Worm (Caenorhabditis elegans) whole organism, L3 larva: ENCODE measurements around the gene tmed-13.

Experiments
- ceh-82 ChIP-seq: fragments of 150-350 bp; optimal IDR thresholded peaks from 2 replicates; lab custom pipeline; 2014; ENCODE audit warnings: missing biosample characterization, missing genetic modification characterization
- egl-27 ChIP-seq: sonication (generic microtip); optimal IDR thresholded peaks from 4 replicates; lab custom pipeline; 2017; ENCODE audit warnings: missing biosample characterization, missing genetic modification reagents, missing genetic modification characterization
- egl-5 ChIP-seq: fragments of 150-350 bp; optimal IDR thresholded peaks from 2 replicates; lab custom pipeline; 2017; ENCODE audit warnings: missing biosample characterization, missing genetic modification reagents, missing genetic modification characterization, inconsistent platforms
- elt-1 ChIP-seq: fragments of 150-350 bp; optimal IDR thresholded peaks from 2 replicates; lab custom pipeline; 2014; ENCODE audit warnings: missing biosample characterization, missing genetic modification characterization
- mdl-1 ChIP-seq: fragments of 150-350 bp; optimal IDR thresholded peaks from 2 replicates; lab custom pipeline; 2014; ENCODE audit warnings: missing biosample characterization, missing genetic modification characterization
- nfya-1 ChIP-seq: sonication (generic microtip); optimal IDR thresholded peaks from 2 replicates; lab custom pipeline; 2017; ENCODE audit warnings: missing genetic modification characterization, mild to moderate bottlenecking, missing compliant biosample characterization, antibody characterized with exemption, moderate library complexity; ENCODE audit not compliant: insufficient read depth
- nhr-11 ChIP-seq: fragments of 150-350 bp; optimal IDR thresholded peaks from 2 replicates; lab custom pipeline; 2014; ENCODE audit warnings: missing biosample characterization, missing genetic modification characterization
- nhr-12 ChIP-seq: fragments of 150-350 bp; optimal IDR thresholded peaks from 2 replicates; lab custom pipeline; 2014; ENCODE audit warnings: missing biosample characterization, missing genetic modification characterization
- nhr-23 ChIP-seq: fragments of 150-350 bp; optimal IDR thresholded peaks from 2 replicates; lab custom pipeline; 2014; ENCODE audit warnings: missing biosample characterization, missing genetic modification reagents, missing genetic modification characterization
- nhr-237 ChIP-seq: fragments of 150-350 bp; optimal IDR thresholded peaks from 2 replicates; lab custom pipeline; 2014; ENCODE audit warnings: missing biosample characterization, missing genetic modification characterization
- pqm-1 ChIP-seq: fragments of 150-350 bp; optimal IDR thresholded peaks from 2 replicates; lab custom pipeline; 2017; ENCODE audit warnings: missing biosample characterization, missing genetic modification characterization, inconsistent platforms
- unc-39 ChIP-seq: sonication (generic microtip); optimal IDR thresholded peaks from 4 replicates; lab custom pipeline; 2017; ENCODE audit warnings: missing biosample characterization, missing genetic modification characterization
- zag-1 ChIP-seq: fragments of 150-350 bp; optimal IDR thresholded peaks from 2 replicates; lab custom pipeline; 2014; ENCODE audit warnings: missing biosample characterization, missing genetic modification characterization

ce11 chrIV:6480978-6481377 lies 9.8 kb upstream of the tmed-13 start:
- TF ChIP-seq ceh-82: no peak
- TF ChIP-seq nhr-237 (tag; lab: Kevin White, UChicago): no peak
- peak; percentile 36 for TF ChIP-seq egl-27 (tag; lab: Kevin White, UChicago)
- TF ChIP-seq nhr-23: no peak
- TF ChIP-seq mdl-1 (tag; lab: Kevin White, UChicago): no peak
- no peak for TF ChIP-seq unc-39 (tag; lab: Kevin White, UChicago)
- TF ChIP-seq nhr-11: no peak
- no peak for TF ChIP-seq nhr-12
- no peak for TF ChIP-seq egl-5 (tag; lab: Kevin White, UChicago)
- peak; percentile 23 for TF ChIP-seq nfya-1
- TF ChIP-seq elt-1 (tag; lab: Kevin White, UChicago): no peak
- peak; percentile 29 for TF ChIP-seq pqm-1 (tag; lab: Kevin White, UChicago)
- TF ChIP-seq zag-1 (tag; lab: Kevin White, UChicago): no peak
